Worm (Caenorhabditis elegans) whole organism, L2 larva: ENCODE measurements around the gene his-42.

Experiments used
- fos-1 ChIP-seq: fragments of 150-350 bp; optimal IDR thresholded peaks from 2 replicates; lab custom pipeline; 2014; ENCODE audit warnings: missing biosample characterization, missing genetic modification characterization
- lin-13 ChIP-seq: fragments of 150-350 bp; optimal IDR thresholded peaks from 2 replicates; lab custom pipeline; 2014; ENCODE audit warnings: missing biosample characterization, missing genetic modification reagents, missing genetic modification characterization
- mdl-1 ChIP-seq, 2 experiments: fragments of 150-350 bp in 1 of 2; sonication (generic microtip) in 1 of 2; optimal IDR thresholded peaks; 2 replicates each; lab custom pipeline; 2017; ENCODE audit warnings: missing biosample characterization in 2 of 2, missing genetic modification characterization in 2 of 2
- nhr-21 ChIP-seq: fragments of 150-350 bp; optimal IDR thresholded peaks from 2 replicates; lab custom pipeline; 2014; ENCODE audit warnings: missing biosample characterization, missing genetic modification characterization
- nhr-237 ChIP-seq: fragments of 150-350 bp; optimal IDR thresholded peaks from 2 replicates; lab custom pipeline; 2014; ENCODE audit warnings: missing biosample characterization, missing genetic modification characterization

ce11 chrII:13795160-13795559, 33.3 kb downstream of the his-42 start:
- no peak for TF ChIP-seq nhr-21 (tag; lab: Kevin White, UChicago)
- no peak for TF ChIP-seq fos-1 (tag; lab: Kevin White, UChicago)
- no peak for TF ChIP-seq nhr-237 (tag; lab: Kevin White, UChicago)
- no peak for TF ChIP-seq mdl-1 (tag; optimal IDR thresholded peaks at IDR 0.05; lab: Kevin White, UChicago)
- no peak for TF ChIP-seq lin-13 (GFP tag; lab: Kevin White, UChicago)
